Worm (Caenorhabditis elegans): ENCODE measurements around the gene ZK675.4.

Gene ZK675.4

ce11 chrII:7944333-7944744 is 33.2 kb downstream of the ZK675.4 start:
- TF ChIP-seq let-607 (tag; optimal IDR thresholded peaks at IDR 0.05) (peak; percentile 47 to 83), cebp-1 (GFP tag; IDR thresholded peaks at IDR 0.05) (no peak), cebp-1 (tag; optimal IDR thresholded peaks at IDR 0.05) (peak; percentile 28), snpc-4 (GFP tag; optimal IDR thresholded peaks at IDR 0.05) (no peak), snpc-4 (tag; optimal IDR thresholded peaks at IDR 0.05) (no peak), atf-7 (tag; optimal IDR thresholded peaks at IDR 0.05) (peak; percentile 57), lsl-1 (GFP tag; optimal IDR thresholded peaks at IDR 0.05) (no peak), efl-1 (GFP tag; optimal IDR thresholded peaks at IDR 0.05) (no peak), hmg-1.2 (GFP tag; IDR thresholded peaks at IDR 0.05) (no peak), lin-40 (tag; optimal IDR thresholded peaks at IDR 0.05) (peak; percentile 42), K11D2.4 (GFP tag; IDR thresholded peaks at IDR 0.05) (no peak), F22D6.2 (tag; optimal IDR thresholded peaks at IDR 0.05) (no peak), C06A6.2 (GFP tag; conservative IDR thresholded peaks at IDR 0.05) (no peak), nhr-27 (tag; optimal IDR thresholded peaks at IDR 0.05) (no peak), die-1 (tag; optimal IDR thresholded peaks at IDR 0.05) (no peak), tbp1 (GFP tag; optimal IDR thresholded peaks at IDR 0.05) (peak; percentile 10), egrh-3 (GFP tag; IDR thresholded peaks at IDR 0.05) (no peak), nhr-80 (tag; optimal IDR thresholded peaks at IDR 0.05) (peak; percentile 91), hlh-26 (GFP tag; conservative IDR thresholded peaks at IDR 0.05) (no peak), nhr-90 (tag; optimal IDR thresholded peaks at IDR 0.05) (peak; percentile 28)

- TF ChIP-seq hsf-1 (GFP tag; IDR thresholded peaks at IDR 0.05) (no peak), snpc-3.4 (tag; optimal IDR thresholded peaks at IDR 0.05) (no peak), repo-1 (tag; optimal IDR thresholded peaks at IDR 0.05) (no peak), F23B12.7 (tag; optimal IDR thresholded peaks at IDR 0.05; ENCODE audit: insufficient read depth) (no peak), xnd-1 (tag; optimal IDR thresholded peaks at IDR 0.05) (peak; percentile 40), efl-1 (GFP tag; optimal IDR thresholded peaks at IDR 0.05) (peak; percentile 68), hmg-1.2 (GFP tag; IDR thresholded peaks at IDR 0.05) (0 out of 2 replicates have a peak, but pooled peaks have one; percentile 29), ceh-100 (GFP tag; IDR thresholded peaks at IDR 0.05) (peak; percentile 31; the same call in 1 of the 2 replicates), ZK185.1 (tag; optimal IDR thresholded peaks at IDR 0.05; ENCODE audit: poor library complexity, severe bottlenecking) (peak; percentile 58), snpc-4 (GFP tag; optimal IDR thresholded peaks at IDR 0.05) (no peak), snpc-4 (tag; optimal IDR thresholded peaks at IDR 0.05) (peak in 1 of 4 experiments; percentile 34), lir-1 (GFP tag; conservative IDR thresholded peaks at IDR 0.05) (no peak), F52B5.7 (tag; optimal IDR thresholded peaks at IDR 0.05) (no peak), pha-4 (tag; optimal IDR thresholded peaks at IDR 0.05) (no peak), aptf-2 (GFP tag; conservative IDR thresholded peaks at IDR 0.05) (no peak), him-1 (tag; optimal IDR thresholded peaks at IDR 0.05) (peak; percentile 49), lin-54 (GFP tag; optimal IDR thresholded peaks at IDR 0.05) (peak; percentile 95), Y56A3A.18 (GFP tag; IDR thresholded peaks at IDR 0.05) (peak; percentile 55; the same call in 1 of the 2 replicates), lin-35 (GFP tag; optimal IDR thresholded peaks at IDR 0.05) (peak; percentile 35 to 93 (median 54)), bed-1 (GFP tag; IDR thresholded peaks at IDR 0.05) (no peak), mcd-1 (GFP tag; IDR thresholded peaks at IDR 0.05) (peak; percentile 81), let-607 (tag; optimal IDR thresholded peaks at IDR 0.05) (peak in 1 of 2 experiments; percentile 10), F33H1.4 (GFP tag; IDR thresholded peaks at IDR 0.05) (peak; percentile 58), madf-8 (GFP tag; conservative IDR thresholded peaks at IDR 0.05) (peak; percentile 20; the same call in 1 of the 2 replicates), unc-130 (GFP tag; optimal IDR thresholded peaks at IDR 0.05) (no peak), dpl-1 (GFP tag; optimal IDR thresholded peaks at IDR 0.05) (peak; percentile 76), ztf-18 (tag; optimal IDR thresholded peaks at IDR 0.05) (peak; percentile 95), somi-1 (GFP tag; optimal IDR thresholded peaks at IDR 0.05) (no peak), lin-40 (tag; optimal IDR thresholded peaks at IDR 0.05) (peak; percentile 75), F10E7.11 (tag; optimal IDR thresholded peaks at IDR 0.05) (no peak), attf-3 (GFP tag; conservative IDR thresholded peaks at IDR 0.05) (0 out of 2 replicates have a peak, but pooled peaks have one; percentile 24), tlf-1 (GFP tag; optimal IDR thresholded peaks at IDR 0.05) (peak; percentile 45), Y53G8AR.9 (GFP tag; conservative IDR thresholded peaks at IDR 0.05) (no peak)
Measured at ce11 chrII:7945168-7945567, 34.1 kb downstream of the ZK675.4 start, which contains the start of gene dbt-1. dbt-1 (minus strand) TSS chrII:7945206.
